Fruit fly (Drosophila melanogaster): ENCODE data around the gene Kul.

Kul gene

DNA sequence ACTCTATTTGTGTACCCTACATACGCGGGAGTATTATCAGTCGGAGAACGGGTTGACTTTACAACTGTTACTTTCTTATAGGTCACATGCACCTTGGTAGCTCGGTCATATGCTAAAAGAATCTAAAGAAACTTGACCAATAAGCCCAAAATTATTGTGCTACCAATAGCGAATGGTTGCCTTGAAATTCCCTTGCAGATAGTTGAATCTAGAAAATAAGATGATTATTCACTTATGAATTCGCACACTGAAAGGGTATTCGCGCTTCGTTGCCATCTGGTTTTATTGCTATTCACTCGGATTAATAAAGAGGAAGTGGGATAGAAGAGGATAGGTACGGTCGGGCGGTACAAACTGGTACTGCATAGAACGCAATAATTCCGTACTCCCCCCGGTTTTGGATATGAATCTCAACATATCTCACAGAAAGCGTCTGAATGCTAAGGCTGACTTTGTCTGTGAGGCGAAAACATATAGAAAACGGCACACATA is 48.2 kb downstream of the Kul start (continued):
- TF ChIP-seq Camta (GFP tag; optimal IDR thresholded peaks at IDR 0.05) (peak; percentile 45), Antp (GFP tag; optimal IDR thresholded peaks at IDR 0.05) (peak; percentile 74), CG14710 (tag; optimal IDR thresholded peaks at IDR 0.05) (no peak), CG10959 (GFP tag; IDR thresholded peaks at IDR 0.05) (peak; percentile 46), Sin3A (optimal IDR thresholded peaks at IDR 0.05) (no peak), CG15514 (GFP tag; optimal IDR thresholded peaks at IDR 0.05) (no peak), ranshi (GFP tag; IDR thresholded peaks at IDR 0.05) (peak; percentile 67; the same call in 1 of the 2 replicates), al (GFP tag; IDR thresholded peaks at IDR 0.05) (peak; percentile 76), az2 (GFP tag; optimal IDR thresholded peaks at IDR 0.05) (peak; percentile 65), sob (GFP tag; IDR thresholded peaks at IDR 0.05) (peak; percentile 70), CG14050 (GFP tag; IDR thresholded peaks at IDR 0.05) (peak; percentile 63; the same call in 2 of the 3 replicates), CG3163 (GFP tag; optimal IDR thresholded peaks at IDR 0.05) (peak; percentile 57), wek (GFP tag; optimal IDR thresholded peaks at IDR 0.05) (peak; percentile 0), phol (tag; optimal IDR thresholded peaks at IDR 0.05) (peak; percentile 67), pzg (GFP tag; optimal IDR thresholded peaks at IDR 0.05) (peak; percentile 7), ac (GFP tag; optimal IDR thresholded peaks at IDR 0.05) (no peak), Neu2 (GFP tag; optimal IDR thresholded peaks at IDR 0.05; ENCODE audit: borderline replicate concordance) (no peak), Deaf1 (tag; optimal IDR thresholded peaks at IDR 0.05) (no peak), Ravus (GFP tag; IDR thresholded peaks at IDR 0.05) (no peak), CG6854 (GFP tag; optimal IDR thresholded peaks at IDR 0.05) (no peak), klu (GFP tag; IDR thresholded peaks at IDR 0.05) (peak; percentile 74), Mrtf (GFP tag; IDR thresholded peaks at IDR 0.05) (peak; percentile 70; the same call in 2 of the 3 replicates), Drgx (GFP tag; IDR thresholded peaks at IDR 0.05) (peak; percentile 71), CG34422 (GFP tag; IDR thresholded peaks at IDR 0.05) (no peak), corto (GFP tag; optimal IDR thresholded peaks at IDR 0.05) (no peak), CG12071 (GFP tag; optimal IDR thresholded peaks at IDR 0.05) (peak; percentile 70), CG15011 (GFP tag; optimal IDR thresholded peaks at IDR 0.05) (peak; percentile 55), Doc2 (GFP tag; IDR thresholded peaks at IDR 0.05) (no peak), Chrac-16 (GFP tag; optimal IDR thresholded peaks at IDR 0.05) (peak; percentile 62), vfl (GFP tag; optimal IDR thresholded peaks at IDR 0.05) (peak; percentile 64), psq (GFP tag; optimal IDR thresholded peaks at IDR 0.05) (no peak), CG14860 (GFP tag; IDR thresholded peaks at IDR 0.05; ENCODE audit: partially characterized antibody) (no peak), CG18011 (GFP tag; optimal IDR thresholded peaks at IDR 0.05) (peak; percentile 25), pho (GFP tag; optimal IDR thresholded peaks at IDR 0.05) (peak; percentile 86), pum (GFP tag; optimal IDR thresholded peaks at IDR 0.05) (peak; percentile 67), ash1 (GFP tag; optimal IDR thresholded peaks at IDR 0.05) (no peak), vvl (GFP tag; IDR thresholded peaks at IDR 0.05) (peak; percentile 69), CG12104 (GFP tag; optimal IDR thresholded peaks at IDR 0.05) (peak; percentile 64), amos (GFP tag; IDR thresholded peaks at IDR 0.05; ENCODE audit: partially characterized antibody) (no peak), Hr3 (GFP tag; optimal IDR thresholded peaks at IDR 0.05) (peak; percentile 61), Sox100B (GFP tag; optimal IDR thresholded peaks at IDR 0.05) (peak; percentile 72), CG13775 (GFP tag; optimal IDR thresholded peaks at IDR 0.05) (peak; percentile 75), CG31441 (GFP tag; IDR thresholded peaks at IDR 0.05) (peak; percentile 54; the same call in 1 of the 2 replicates), Atf-2 (GFP tag; optimal IDR thresholded peaks at IDR 0.05) (peak; percentile 75), PHDP (tag; optimal IDR thresholded peaks at IDR 0.05) (peak; percentile 74), CG6689 (GFP tag; IDR thresholded peaks at IDR 0.05) (peak; percentile 58), Lhr (GFP tag; optimal IDR thresholded peaks at IDR 0.05) (no peak), CG8765 (GFP tag; IDR thresholded peaks at IDR 0.05) (no peak; the same call in 1 of the 2 replicates), CG7372 (GFP tag; IDR thresholded peaks at IDR 0.05) (peak; percentile 73), gsb-n (tag; optimal IDR thresholded peaks at IDR 0.05) (no peak), CG11093 (GFP tag; IDR thresholded peaks at IDR 0.05) (peak; percentile 53; the same call in 1 of the 3 replicates)

Measured in whole organism, embryonic.